Fruit fly (Drosophila melanogaster): ENCODE results near the gene CG34132.

CG34132 gene

dm6 chr2L:7875676-7876075 is 9.6 kb upstream of the CG34132 start:
- TF ChIP-seq CG17801 (GFP tag; optimal IDR thresholded peaks at IDR 0.05; ENCODE audit: partially characterized antibody) = no peak

- no peak for TF ChIP-seq CG17801 (GFP tag; optimal IDR thresholded peaks at IDR 0.05; ENCODE audit: partially characterized antibody)
Observed at dm6 chr2L:7876520-7877232, 8.6 kb upstream of the CG34132 start.

- no peak for TF ChIP-seq CG17801 (GFP tag; optimal IDR thresholded peaks at IDR 0.05; ENCODE audit: partially characterized antibody)
Observed at dm6 chr2L:7878372-7878771, 6.9 kb upstream of the CG34132 start.

dm6 chr2L:7879292-7879894 is 5.9 kb upstream of the CG34132 start, which contains the start of gene spz3:
Gene spz3 (minus strand): TSS chr2L:7879552.
- no peak for TF ChIP-seq CG17801 (GFP tag; optimal IDR thresholded peaks at IDR 0.05; ENCODE audit: partially characterized antibody)

dm6 chr2L:7880458-7880857 is 4.8 kb upstream of the CG34132 start:
- TF ChIP-seq CG17801 (GFP tag; optimal IDR thresholded peaks at IDR 0.05; ENCODE audit: partially characterized antibody) = no peak

- TF ChIP-seq CG17801 (GFP tag; optimal IDR thresholded peaks at IDR 0.05; ENCODE audit: partially characterized antibody) = no peak
Observed at dm6 chr2L:7885952-7886351, 649 bp downstream of the CG34132 start.

dm6 chr2L:7887333-7887732 is 2.0 kb downstream of the CG34132 start, which contains the start of gene CG7102:
Gene CG7102 (minus strand): TSS chr2L:7887513.
- no peak for TF ChIP-seq CG17801 (GFP tag; optimal IDR thresholded peaks at IDR 0.05; ENCODE audit: partially characterized antibody)

dm6 chr2L:7889029-7889428 is 3.7 kb downstream of the CG34132 start, which contains the start of gene Spn28Da:
Gene Spn28Da (minus strand): TSS chr2L:7889129.
- TF ChIP-seq CG17801 (GFP tag; optimal IDR thresholded peaks at IDR 0.05; ENCODE audit: partially characterized antibody) = no peak

dm6 chr2L:7890654-7891114 is 5.4 kb downstream of the CG34132 start, which contains the start of gene Spn28Db:
Gene Spn28Db (minus strand): TSS chr2L:7890704.
- no peak for TF ChIP-seq CG17801 (GFP tag; optimal IDR thresholded peaks at IDR 0.05; ENCODE audit: partially characterized antibody)

- no peak for TF ChIP-seq CG17801 (GFP tag; optimal IDR thresholded peaks at IDR 0.05; ENCODE audit: partially characterized antibody)
Observed at dm6 chr2L:7897245-7897644, 11.9 kb downstream of the CG34132 start.

- TF ChIP-seq CG17801 (GFP tag; optimal IDR thresholded peaks at IDR 0.05; ENCODE audit: partially characterized antibody) = no peak
Observed at dm6 chr2L:7898581-7898980, 13.3 kb downstream of the CG34132 start.

dm6 chr2L:7899108-7899507 is 13.8 kb downstream of the CG34132 start:
- no peak for TF ChIP-seq CG17801 (GFP tag; optimal IDR thresholded peaks at IDR 0.05; ENCODE audit: partially characterized antibody)

- no peak for TF ChIP-seq CG17801 (GFP tag; optimal IDR thresholded peaks at IDR 0.05; ENCODE audit: partially characterized antibody)
Observed at dm6 chr2L:7899949-7900348, 14.6 kb downstream of the CG34132 start.

dm6 chr2L:7901833-7902232 is 16.5 kb downstream of the CG34132 start:
- no peak for TF ChIP-seq CG17801 (GFP tag; optimal IDR thresholded peaks at IDR 0.05; ENCODE audit: partially characterized antibody)

- TF ChIP-seq CG17801 (GFP tag; optimal IDR thresholded peaks at IDR 0.05; ENCODE audit: partially characterized antibody) = no peak
Observed at dm6 chr2L:7909327-7909804, 24.1 kb downstream of the CG34132 start.

- TF ChIP-seq CG17801 (GFP tag; optimal IDR thresholded peaks at IDR 0.05; ENCODE audit: partially characterized antibody) = no peak
Observed at dm6 chr2L:7909854-7910253, 24.6 kb downstream of the CG34132 start.
